Fruit fly (Drosophila melanogaster) whole organism, pupa: ENCODE data around the gene Rack1.

Experiments used
- CG10348 ChIP-seq: fragments of 200-800 bp; sonication (Bioruptor generic); IDR thresholded peaks from 2 replicates; pipeline ENCODE4 v1.3.6; 2022; ENCODE audit warnings: missing biosample characterization, missing genetic modification characterization
- CG12605 ChIP-seq: fragments of 200-800 bp; sonication (Bioruptor generic); IDR thresholded peaks from 2 replicates; pipeline ENCODE4 v1.3.6; 2022; ENCODE audit warnings: missing biosample characterization, missing genetic modification characterization
- CG13204 ChIP-seq: fragments of 200-800 bp; sonication (Bioruptor generic); optimal IDR thresholded peaks from 2 replicates; lab custom pipeline; 2018; ENCODE audit warnings: missing biosample characterization, mild to moderate bottlenecking, missing genetic modification characterization, moderate library complexity
- CG14655 ChIP-seq: fragments of 200-800 bp; sonication (Bioruptor generic); optimal IDR thresholded peaks from 3 replicates; lab custom pipeline; 2017; ENCODE audit warnings: mild to moderate bottlenecking, missing biosample characterization, missing genetic modification reagents, missing genetic modification characterization
- CG15710 ChIP-seq: fragments of 200-800 bp; sonication (Bioruptor generic); optimal IDR thresholded peaks from 2 replicates; lab custom pipeline; 2018; ENCODE audit warnings: missing biosample characterization, mild to moderate bottlenecking, missing genetic modification characterization, moderate library complexity
- CG17806 ChIP-seq: fragments of 200-800 bp; sonication (Bioruptor generic); optimal IDR thresholded peaks from 2 replicates; lab custom pipeline; 2018; ENCODE audit warnings: missing biosample characterization, mild to moderate bottlenecking, missing genetic modification characterization, moderate library complexity
- CG32121 ChIP-seq: fragments of 200-800 bp; sonication (Bioruptor generic); IDR thresholded peaks from 2 replicates; pipeline ENCODE4 v1.3.6; 2022; ENCODE audit warnings: missing biosample characterization, missing genetic modification characterization
- CG34367 ChIP-seq: fragments of 200-800 bp; sonication (Bioruptor generic); optimal IDR thresholded peaks from 2 replicates; lab custom pipeline; 2018; ENCODE audit warnings: missing biosample characterization, mild to moderate bottlenecking, missing genetic modification characterization
- CG4496 ChIP-seq: fragments of 200-800 bp; sonication (Bioruptor generic); IDR thresholded peaks from 3 replicates; pipeline ENCODE4 v1.3.6; 2022; ENCODE audit warnings: missing biosample characterization, missing genetic modification characterization
- CG8159 ChIP-seq: fragments of 200-800 bp; sonication (Bioruptor generic); optimal IDR thresholded peaks from 3 replicates; lab custom pipeline; 2018; ENCODE audit warnings: missing biosample characterization, mild to moderate bottlenecking, missing genetic modification characterization, moderate library complexity
- CG8301 ChIP-seq: fragments of 200-800 bp; sonication (Bioruptor generic); optimal IDR thresholded peaks from 2 replicates; lab custom pipeline; 2018; ENCODE audit warnings: missing biosample characterization, mild to moderate bottlenecking, missing genetic modification characterization
- CG9948 ChIP-seq: fragments of 200-800 bp; sonication (Bioruptor generic); optimal IDR thresholded peaks from 2 replicates; lab custom pipeline; 2018; ENCODE audit warnings: missing biosample characterization, mild to moderate bottlenecking, missing genetic modification characterization, moderate library complexity
- D1 ChIP-seq: fragments of 200-800 bp; sonication (Bioruptor generic); optimal IDR thresholded peaks from 2 replicates; lab custom pipeline; 2018; ENCODE audit warnings: missing biosample characterization, mild to moderate bottlenecking, missing genetic modification characterization, moderate library complexity
- EcR ChIP-seq: fragments of 200-800 bp; sonication (Bioruptor generic); optimal IDR thresholded peaks from 3 replicates; lab custom pipeline; 2019; ENCODE audit warnings: missing biosample characterization, missing genetic modification characterization, mild to moderate bottlenecking, moderate library complexity, missing genetic modification reagents
- Ets98B ChIP-seq: fragments of 200-800 bp; sonication (Bioruptor generic); IDR thresholded peaks from 2 replicates; pipeline ENCODE4 v1.3.6; 2022; ENCODE audit warnings: missing biosample characterization, missing genetic modification characterization
- Pif1A ChIP-seq: fragments of 200-800 bp; sonication (Bioruptor generic); optimal IDR thresholded peaks from 3 replicates; lab custom pipeline; 2016; ENCODE audit warnings: missing biosample characterization, missing genetic modification characterization
- Pif1B ChIP-seq: fragments of 200-800 bp; sonication (Bioruptor generic); optimal IDR thresholded peaks from 3 replicates; lab custom pipeline; 2016; ENCODE audit warnings: missing biosample characterization, missing genetic modification characterization
- Snoo ChIP-seq: fragments of 200-800 bp; sonication (Bioruptor generic); optimal IDR thresholded peaks from 3 replicates; lab custom pipeline; 2017; ENCODE audit warnings: missing biosample characterization, mild to moderate bottlenecking, missing genetic modification characterization, inconsistent platforms
- fd96Ca ChIP-seq: fragments of 200-800 bp; sonication (Bioruptor generic); IDR thresholded peaks from 3 replicates; pipeline ENCODE4 v1.3.6; 2022; ENCODE audit warnings: missing biosample characterization, missing genetic modification characterization
- gl ChIP-seq: fragments of 200-800 bp; sonication (Bioruptor generic); optimal IDR thresholded peaks from 2 replicates; lab custom pipeline; 2018; ENCODE audit warnings: missing biosample characterization, mild to moderate bottlenecking, missing genetic modification characterization
- rn ChIP-seq: fragments of 200-800 bp; sonication (Bioruptor generic); IDR thresholded peaks from 2 replicates; pipeline ENCODE4 v1.3.6; 2022; ENCODE audit warnings: missing biosample characterization, missing genetic modification characterization

The Rack1 gene

DNA sequence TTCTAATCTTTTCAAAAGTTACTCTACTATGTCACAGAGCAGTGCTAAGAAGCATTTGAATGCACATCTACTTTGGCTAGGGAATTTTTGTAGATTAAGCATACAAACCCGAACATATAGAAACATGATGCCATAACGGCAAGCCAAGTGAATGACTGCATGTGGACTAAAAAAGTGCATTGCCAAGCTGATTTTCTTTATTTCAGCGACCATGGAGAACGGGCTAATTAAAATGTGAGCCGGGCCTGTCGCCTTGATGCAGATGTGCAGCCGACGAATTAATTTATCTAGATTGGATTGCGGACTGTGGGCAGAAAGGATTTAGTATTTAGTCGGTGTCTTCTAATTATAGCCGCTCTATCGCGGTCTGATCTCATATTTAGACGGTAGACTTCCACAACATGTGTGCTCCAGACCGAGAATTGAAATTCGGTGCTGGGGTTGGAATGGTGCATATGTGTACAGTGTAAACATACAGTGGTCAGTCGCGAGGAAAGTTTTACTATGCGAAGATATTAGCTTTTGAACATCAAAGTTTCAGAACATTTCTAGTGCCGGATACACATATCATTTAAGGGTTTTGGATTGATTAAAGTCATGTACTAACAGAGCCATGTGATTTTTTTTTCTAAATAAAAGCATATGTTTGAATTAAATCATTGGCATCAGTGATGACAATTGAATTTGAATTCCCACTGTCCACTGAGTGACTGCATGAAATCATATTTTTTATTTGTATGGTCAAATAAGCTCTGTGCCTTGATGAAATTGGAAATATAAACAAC is 14.4 kb downstream of the Rack1 start:
- TF ChIP-seq CG4496 (no peak), CG8301 (tag; lab: Kevin White, UChicago) (peak; percentile 3), CG14655 (GFP tag; lab: Kevin White, UChicago) (peak; percentile 7), Snoo (no peak)

DNA sequence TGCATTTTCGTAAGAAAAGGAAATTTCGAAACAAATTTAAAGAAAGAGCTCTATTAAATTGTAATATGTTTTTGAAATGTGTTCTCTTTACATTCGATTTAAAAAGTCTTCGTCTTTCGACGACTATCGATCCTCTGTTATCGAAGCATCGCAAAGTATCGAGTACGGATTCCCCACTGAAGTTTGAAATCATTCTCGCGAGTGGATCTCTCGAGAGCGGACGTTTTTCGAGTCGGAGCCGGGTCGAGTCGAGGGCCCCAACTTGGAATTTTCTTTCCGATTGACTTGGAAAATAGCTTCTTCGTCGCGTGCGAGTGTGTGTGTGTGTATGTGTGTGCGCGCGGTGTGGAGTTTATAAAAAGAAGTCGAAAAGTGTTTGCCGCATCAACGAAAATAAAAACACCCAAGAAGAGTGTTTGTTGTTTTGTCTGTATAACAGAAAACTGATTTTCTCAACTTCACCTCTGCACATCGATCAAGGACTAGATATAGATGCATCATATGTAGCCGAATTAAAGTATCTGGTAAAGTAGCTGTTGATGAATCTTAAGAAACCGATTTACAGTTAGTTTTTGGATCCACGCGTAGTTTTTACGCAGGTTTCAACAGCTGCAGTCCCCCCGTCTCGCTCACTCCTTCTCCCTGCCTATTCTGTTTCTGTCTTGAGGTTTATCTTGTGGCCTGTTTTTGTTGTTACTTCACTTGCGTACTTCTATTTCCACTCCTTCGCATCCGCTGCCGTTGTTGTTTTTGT is 15.7 kb downstream of the Rack1 start, which contains the start of gene LanB1:
Gene LanB1, plus strand, starts transcription at position 190 of the 754 bp plus-strand sequence.
- TF ChIP-seq Pif1A (GFP tag; lab: Kevin White, UChicago) = no peak
- TF ChIP-seq D1 = no peak
- TF ChIP-seq CG34367 (tag; lab: Kevin White, UChicago) = no peak
- TF ChIP-seq CG32121 (GFP tag; lab: Robert Waterston, UW) = peak; percentile 28; the same call in 1 of the 2 replicates
- peak; percentile 3 for TF ChIP-seq CG13204 (GFP tag; lab: Kevin White, UChicago)
- TF ChIP-seq fd96Ca (GFP tag; lab: Robert Waterston, UW) = no peak; the same call in 2 of the 3 replicates
- TF ChIP-seq Snoo = no peak
- TF ChIP-seq CG10348 (GFP tag; lab: Robert Waterston, UW) = no peak
- TF ChIP-seq CG15710 (tag; lab: Kevin White, UChicago) = no peak
- no peak for TF ChIP-seq gl (tag; lab: Kevin White, UChicago)
- no peak for TF ChIP-seq rn (GFP tag; lab: Robert Waterston, UW)
- TF ChIP-seq Ets98B (GFP tag; lab: Robert Waterston, UW) = no peak; the same call in 1 of the 2 replicates
- peak; percentile 28; the same call in 1 of the 3 replicates for TF ChIP-seq CG4496
- no peak for TF ChIP-seq CG17806 (tag; lab: Kevin White, UChicago)
- no peak for TF ChIP-seq CG9948
- TF ChIP-seq CG8159 (tag; lab: Kevin White, UChicago) = no peak
- peak; percentile 0 for TF ChIP-seq EcR (GFP tag; lab: Kevin White, UChicago)
- peak; percentile 7 for TF ChIP-seq CG8301 (tag; lab: Kevin White, UChicago)
- TF ChIP-seq CG14655 (GFP tag; lab: Kevin White, UChicago) = no peak
- peak; percentile 48; the same call in 1 of the 2 replicates for TF ChIP-seq CG12605 (GFP tag; lab: Robert Waterston, UW)

dm6 chr2L:7810519-7810918 is 16.6 kb downstream of the Rack1 start, which contains the start of gene Cdc14:
Cdc14 (minus strand) TSS chr2L:7810703.
- TF ChIP-seq CG4496 = no peak
- peak; percentile 18; the same call in 1 of the 2 replicates for TF ChIP-seq Ets98B (GFP tag; lab: Robert Waterston, UW)
- peak; percentile 16 for TF ChIP-seq Pif1B (GFP tag; lab: Kevin White, UChicago)
- peak; percentile 17 for TF ChIP-seq EcR (GFP tag; lab: Kevin White, UChicago)

DNA sequence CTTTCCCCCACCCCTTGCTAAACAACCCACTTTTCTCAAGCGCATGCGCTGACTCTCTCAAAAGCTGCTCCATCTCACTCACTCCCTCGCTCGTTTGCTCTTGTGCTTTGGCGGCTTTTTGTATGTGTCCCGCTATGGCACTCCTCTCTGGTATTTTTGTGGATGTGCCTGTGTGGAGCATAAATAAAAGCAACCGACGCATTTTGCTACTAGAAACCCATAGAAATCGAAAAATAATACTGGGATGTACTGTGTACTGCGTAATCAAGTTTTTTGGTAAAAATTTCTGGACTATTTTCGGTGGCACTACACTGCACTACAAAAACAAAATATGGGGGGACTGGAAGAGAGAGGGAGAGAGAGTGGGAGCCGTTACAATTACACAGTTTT is 17.4 kb downstream of the Rack1 start:
- TF ChIP-seq Pif1B (GFP tag; lab: Kevin White, UChicago) (peak; percentile 5), gl (tag; lab: Kevin White, UChicago) (no peak), CG9948 (no peak), CG13204 (GFP tag; lab: Kevin White, UChicago) (peak; percentile 63), CG17806 (tag; lab: Kevin White, UChicago) (no peak), CG34367 (tag; lab: Kevin White, UChicago) (no peak), CG32121 (GFP tag; lab: Robert Waterston, UW) (peak; percentile 65), Pif1A (GFP tag; lab: Kevin White, UChicago) (no peak), CG4496 (peak; percentile 11; the same call in 1 of the 3 replicates), EcR (GFP tag; lab: Kevin White, UChicago) (peak; percentile 75), rn (GFP tag; lab: Robert Waterston, UW) (no peak), Ets98B (GFP tag; lab: Robert Waterston, UW) (peak; percentile 79), CG12605 (GFP tag; lab: Robert Waterston, UW) (peak; percentile 69; the same call in 1 of the 2 replicates), CG8159 (tag; lab: Kevin White, UChicago) (no peak), CG10348 (GFP tag; lab: Robert Waterston, UW) (no peak), CG15710 (tag; lab: Kevin White, UChicago) (no peak)

DNA sequence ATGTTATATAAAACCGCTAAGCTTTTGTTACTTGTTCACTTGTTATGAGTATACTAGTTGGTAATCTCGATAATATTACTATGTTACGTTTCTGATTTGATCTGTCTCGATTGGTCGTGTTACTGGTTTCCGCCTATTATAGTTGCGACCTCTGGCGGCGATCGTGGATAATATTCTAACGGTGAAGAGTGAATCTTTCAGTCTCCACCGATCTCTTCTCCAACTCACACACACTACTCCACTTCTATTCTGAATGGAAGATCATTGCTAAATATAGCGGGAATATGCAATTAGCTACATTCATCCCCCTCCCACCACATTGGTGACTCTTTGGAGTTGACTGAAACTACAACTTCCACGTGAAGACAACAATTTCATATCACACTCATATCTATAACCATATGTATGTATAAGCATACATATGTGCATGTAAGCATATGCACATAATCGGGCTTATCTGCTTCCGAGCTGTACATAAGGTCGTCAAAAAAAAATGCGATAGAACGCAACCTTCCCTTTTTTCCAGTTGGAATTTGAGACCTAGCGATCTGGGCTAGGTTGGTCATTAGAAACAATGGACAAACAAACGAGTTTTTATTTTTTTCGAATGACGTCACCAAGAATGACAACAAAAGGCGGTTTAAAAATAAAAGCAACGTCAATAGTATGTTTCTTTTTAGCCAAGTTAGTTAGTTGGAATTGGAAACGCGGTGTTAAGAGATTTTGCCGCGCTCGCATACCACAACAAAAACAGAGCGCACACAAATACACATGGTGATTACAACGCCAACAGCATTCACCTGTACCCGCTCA is 18.0 kb downstream of the Rack1 start:
- TF ChIP-seq CG13204 (GFP tag; lab: Kevin White, UChicago) (no peak), CG34367 (tag; lab: Kevin White, UChicago) (no peak), CG32121 (GFP tag; lab: Robert Waterston, UW) (no peak), gl (tag; lab: Kevin White, UChicago) (peak; percentile 21), CG14655 (GFP tag; lab: Kevin White, UChicago) (no peak), CG4496 (no peak; the same call in 2 of the 3 replicates), CG8159 (tag; lab: Kevin White, UChicago) (no peak), Pif1A (GFP tag; lab: Kevin White, UChicago) (no peak)
